Fruit fly (Drosophila melanogaster) whole organism, pupa: ENCODE data around the gene CG17343.

Experiments
- CG15710 ChIP-seq: fragments of 200-800 bp; sonication (Bioruptor generic); optimal IDR thresholded peaks from 2 replicates; lab custom pipeline; 2018; ENCODE audit warnings: missing biosample characterization, mild to moderate bottlenecking, missing genetic modification characterization, moderate library complexity
- CG17806 ChIP-seq: fragments of 200-800 bp; sonication (Bioruptor generic); optimal IDR thresholded peaks from 2 replicates; lab custom pipeline; 2018; ENCODE audit warnings: missing biosample characterization, mild to moderate bottlenecking, missing genetic modification characterization, moderate library complexity
- CG34367 ChIP-seq: fragments of 200-800 bp; sonication (Bioruptor generic); optimal IDR thresholded peaks from 2 replicates; lab custom pipeline; 2018; ENCODE audit warnings: missing biosample characterization, mild to moderate bottlenecking, missing genetic modification characterization
- CG4496 ChIP-seq: fragments of 200-800 bp; sonication (Bioruptor generic); IDR thresholded peaks from 3 replicates; pipeline ENCODE4 v1.3.6; 2022; ENCODE audit warnings: missing biosample characterization, missing genetic modification characterization
- Ets98B ChIP-seq: fragments of 200-800 bp; sonication (Bioruptor generic); IDR thresholded peaks from 2 replicates; pipeline ENCODE4 v1.3.6; 2022; ENCODE audit warnings: missing biosample characterization, missing genetic modification characterization
- Snoo ChIP-seq: fragments of 200-800 bp; sonication (Bioruptor generic); optimal IDR thresholded peaks from 3 replicates; lab custom pipeline; 2017; ENCODE audit warnings: missing biosample characterization, mild to moderate bottlenecking, missing genetic modification characterization, inconsistent platforms
- rn ChIP-seq: fragments of 200-800 bp; sonication (Bioruptor generic); IDR thresholded peaks from 2 replicates; pipeline ENCODE4 v1.3.6; 2022; ENCODE audit warnings: missing biosample characterization, missing genetic modification characterization

dm6 chr2L:19101744-19102143 lies 37.0 kb downstream of the CG17343 start, which contains the start of the genes CG17344 and CG43731:
- TF ChIP-seq CG15710 (tag; lab: Kevin White, UChicago) (no peak), rn (GFP tag; lab: Robert Waterston, UW) (no peak), Snoo (tag; lab: Kevin White, UChicago) (no peak), Ets98B (no peak), CG34367 (tag; lab: Kevin White, UChicago) (no peak), CG17806 (tag; lab: Kevin White, UChicago) (no peak), CG4496 (GFP tag; lab: Robert Waterston, UW) (no peak)
